Worm (Caenorhabditis elegans) whole organism, L2 larva: ENCODE measurements around the gene ddn-2.

Experiments
- C34F6.9 ChIP-seq: fragments of 150-350 bp; optimal IDR thresholded peaks from 2 replicates; lab custom pipeline; 2014; ENCODE audit warnings: missing biosample characterization, missing genetic modification characterization
- F13H6.1 ChIP-seq: sonication (generic microtip); optimal IDR thresholded peaks from 2 replicates; lab custom pipeline; 2016; ENCODE audit warnings: missing genetic modification characterization, missing compliant biosample characterization
- Y55F3AM.14 ChIP-seq: fragments of 200-800 bp; sonication (Bioruptor generic); optimal IDR thresholded peaks from 2 replicates; lab custom pipeline; 2018; ENCODE audit warnings: mild to moderate bottlenecking, missing genetic modification characterization, missing compliant biosample characterization
- aly-2 ChIP-seq: fragments of 150-350 bp; optimal IDR thresholded peaks from 2 replicates; lab custom pipeline; 2014; ENCODE audit warnings: missing biosample characterization, missing genetic modification characterization
- ceh-16 ChIP-seq: fragments of 150-350 bp; optimal IDR thresholded peaks from 2 replicates; lab custom pipeline; 2014; ENCODE audit warnings: missing biosample characterization, missing genetic modification characterization
- dmd-4 ChIP-seq: sonication (generic microtip); optimal IDR thresholded peaks from 2 replicates; lab custom pipeline; 2017; ENCODE audit warnings: missing biosample characterization, missing genetic modification characterization
- egl-27 ChIP-seq: sonication (generic microtip); optimal IDR thresholded peaks from 3 replicates; lab custom pipeline; 2017; ENCODE audit warnings: missing biosample characterization, missing genetic modification reagents, missing genetic modification characterization
- elt-1 ChIP-seq: fragments of 150-350 bp; optimal IDR thresholded peaks from 2 replicates; lab custom pipeline; 2014; ENCODE audit warnings: missing biosample characterization, missing genetic modification characterization
- fos-1 ChIP-seq: fragments of 150-350 bp; optimal IDR thresholded peaks from 2 replicates; lab custom pipeline; 2014; ENCODE audit warnings: missing biosample characterization, missing genetic modification characterization
- gmeb-1 ChIP-seq: fragments of 150-350 bp; optimal IDR thresholded peaks from 2 replicates; lab custom pipeline; 2014; ENCODE audit warnings: missing biosample characterization, missing genetic modification characterization
- lin-11 ChIP-seq: fragments of 150-350 bp; sonication (generic microtip); optimal IDR thresholded peaks from 2 replicates; lab custom pipeline; 2014; ENCODE audit warnings: missing biosample characterization, missing genetic modification characterization, inconsistent platforms, mixed read lengths
- lin-13 ChIP-seq: fragments of 150-350 bp; optimal IDR thresholded peaks from 2 replicates; lab custom pipeline; 2014; ENCODE audit warnings: missing biosample characterization, missing genetic modification reagents, missing genetic modification characterization
- lsy-2 ChIP-seq, 2 experiments: fragments of 150-350 bp in 1 of 2; sonication (generic microtip) in 1 of 2; optimal IDR thresholded peaks; 2 replicates each; lab custom pipeline; 2014 to 2017; ENCODE audit warnings: missing biosample characterization in 2 of 2, missing genetic modification characterization in 2 of 2
- mbf-1 ChIP-seq: sonication (generic microtip); optimal IDR thresholded peaks from 2 replicates; lab custom pipeline; 2017; ENCODE audit warnings: missing biosample characterization, missing genetic modification characterization
- nhr-10 ChIP-seq: sonication (generic microtip); optimal IDR thresholded peaks from 2 replicates; lab custom pipeline; 2017; ENCODE audit warnings: missing biosample characterization, missing genetic modification characterization
- nhr-11 ChIP-seq: fragments of 150-350 bp; optimal IDR thresholded peaks from 2 replicates; lab custom pipeline; 2014; ENCODE audit warnings: missing biosample characterization, missing genetic modification characterization
- nhr-21 ChIP-seq: fragments of 150-350 bp; optimal IDR thresholded peaks from 2 replicates; lab custom pipeline; 2014; ENCODE audit warnings: missing biosample characterization, missing genetic modification characterization
- nhr-23 ChIP-seq: fragments of 150-350 bp; optimal IDR thresholded peaks from 2 replicates; lab custom pipeline; 2014; ENCODE audit warnings: missing biosample characterization, missing genetic modification reagents, missing genetic modification characterization
- nhr-237 ChIP-seq: fragments of 150-350 bp; optimal IDR thresholded peaks from 2 replicates; lab custom pipeline; 2014; ENCODE audit warnings: missing biosample characterization, missing genetic modification characterization
- nhr-25 ChIP-seq: fragments of 150-350 bp; sonication (generic microtip); optimal IDR thresholded peaks from 3 replicates; lab custom pipeline; 2014; ENCODE audit warnings: missing biosample characterization, missing genetic modification characterization
- nhr-6 ChIP-seq: fragments of 150-350 bp; optimal IDR thresholded peaks from 2 replicates; lab custom pipeline; 2014; ENCODE audit warnings: missing biosample characterization, missing genetic modification characterization
- sma-3 ChIP-seq: sonication (generic microtip); optimal IDR thresholded peaks from 2 replicates; lab custom pipeline; 2016; ENCODE audit warnings: missing genetic modification reagents, missing genetic modification characterization, missing compliant biosample characterization
- sma-9 ChIP-seq, 2 experiments: fragments of 150-350 bp in 1 of 2; sonication (generic microtip) in 1 of 2; optimal IDR thresholded peaks; 2 replicates each; lab custom pipeline; 2014 to 2016; ENCODE audit warnings: missing genetic modification characterization in 2 of 2, mild to moderate bottlenecking in 1 of 2, missing biosample characterization in 1 of 2, missing compliant biosample characterization in 1 of 2, missing genetic modification reagents in 1 of 2, moderate library complexity in 1 of 2
- unc-55 ChIP-seq: fragments of 150-350 bp; sonication (generic microtip); optimal IDR thresholded peaks from 3 replicates; lab custom pipeline; 2014; ENCODE audit warnings: missing biosample characterization, missing genetic modification reagents, missing genetic modification characterization
- zag-1 ChIP-seq: fragments of 150-350 bp; optimal IDR thresholded peaks from 2 replicates; lab custom pipeline; 2014; ENCODE audit warnings: missing biosample characterization, missing genetic modification characterization
- ztf-1 ChIP-seq: fragments of 200-800 bp; sonication (Bioruptor generic); conservative IDR thresholded peaks from 2 replicates; pipeline ENCODE4 v1.3.6; 2022; ENCODE audit warnings: missing genetic modification characterization, missing compliant biosample characterization
- ztf-11 ChIP-seq: sonication (generic microtip); optimal IDR thresholded peaks from 2 replicates; lab custom pipeline; 2017; ENCODE audit warnings: missing biosample characterization, missing genetic modification characterization
- ztf-4 ChIP-seq: fragments of 150-350 bp; optimal IDR thresholded peaks from 2 replicates; lab custom pipeline; 2014; ENCODE audit warnings: missing biosample characterization, missing genetic modification characterization

Gene ddn-2

DNA sequence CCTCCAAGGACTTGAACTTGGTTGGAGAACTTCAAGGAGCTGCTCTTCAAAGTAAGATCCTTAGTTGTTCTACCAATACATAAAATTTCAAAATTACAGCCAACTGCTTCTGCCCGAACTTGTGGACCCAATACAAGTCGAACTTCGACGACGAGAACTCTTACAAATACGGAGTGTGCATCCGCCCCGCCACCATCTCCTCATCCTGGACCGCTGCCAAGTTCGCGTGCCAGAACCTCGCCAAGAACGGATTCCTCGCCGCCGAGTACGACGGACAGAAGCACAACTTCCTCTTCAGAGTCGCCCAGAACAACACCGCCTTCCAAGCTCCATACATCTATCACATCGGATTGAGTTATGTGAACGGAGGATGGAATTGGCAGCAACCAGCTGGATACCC is 12.2 kb upstream of the ddn-2 start:
- no peak for TF ChIP-seq zag-1 (tag; lab: Kevin White, UChicago)
- TF ChIP-seq lin-11 (tag; lab: Kevin White, UChicago), result no peak
- TF ChIP-seq ceh-16 (tag; lab: Kevin White, UChicago), result no peak
- TF ChIP-seq nhr-6 (tag; lab: Kevin White, UChicago), result no peak

DNA sequence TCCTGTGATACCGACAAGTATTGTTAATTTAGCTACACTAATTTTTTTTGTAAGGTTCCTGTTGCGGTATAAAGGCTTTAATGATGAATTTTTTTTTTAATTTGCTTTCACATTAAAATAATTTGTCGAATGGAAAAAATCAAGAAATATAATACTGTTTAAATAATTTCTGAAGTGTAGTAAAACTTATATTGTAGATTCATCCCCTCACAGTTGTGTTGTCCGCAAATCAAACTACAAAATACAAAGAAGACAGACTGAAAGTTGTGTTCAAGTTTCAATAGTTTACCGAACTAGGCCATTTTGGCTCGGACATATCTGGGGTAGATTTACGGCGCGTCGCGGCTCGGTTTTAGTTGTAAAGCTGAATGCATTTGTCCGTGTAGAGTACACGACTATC is 11.5 kb upstream of the ddn-2 start:
- no peak for TF ChIP-seq lin-11 (tag; lab: Kevin White, UChicago)
- TF ChIP-seq sma-3 (GFP tag; lab: Kevin White, UChicago), result no peak
- TF ChIP-seq gmeb-1 (tag; lab: Kevin White, UChicago), result no peak
- TF ChIP-seq mbf-1 (tag; lab: Kevin White, UChicago), result no peak

DNA sequence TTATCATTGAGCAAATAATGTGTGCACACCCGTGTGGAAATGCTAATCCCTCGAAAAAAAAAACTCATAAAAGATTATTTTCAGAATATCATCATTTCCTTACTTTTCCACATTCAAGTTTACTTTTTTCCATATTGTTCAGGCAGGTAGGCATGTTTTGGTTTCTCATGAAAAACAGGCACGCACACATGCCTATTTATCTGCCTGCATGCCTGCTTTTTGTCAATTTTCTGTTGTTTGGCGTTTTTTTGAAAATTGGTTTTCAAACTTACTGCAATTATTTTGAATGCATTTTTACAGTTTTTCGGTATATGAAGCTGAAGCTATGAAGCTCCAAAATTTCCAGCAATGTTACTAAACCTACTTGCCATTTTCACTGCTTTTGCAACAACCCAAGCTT is 10.9 kb upstream of the ddn-2 start, which contains the start of gene clec-64:
Gene clec-64, plus strand, starts transcription at position 301 of the 400 bp plus-strand sequence.
- TF ChIP-seq nhr-237 (tag; lab: Kevin White, UChicago), result no peak
- TF ChIP-seq fos-1 (tag; lab: Kevin White, UChicago), result peak; percentile 32

DNA sequence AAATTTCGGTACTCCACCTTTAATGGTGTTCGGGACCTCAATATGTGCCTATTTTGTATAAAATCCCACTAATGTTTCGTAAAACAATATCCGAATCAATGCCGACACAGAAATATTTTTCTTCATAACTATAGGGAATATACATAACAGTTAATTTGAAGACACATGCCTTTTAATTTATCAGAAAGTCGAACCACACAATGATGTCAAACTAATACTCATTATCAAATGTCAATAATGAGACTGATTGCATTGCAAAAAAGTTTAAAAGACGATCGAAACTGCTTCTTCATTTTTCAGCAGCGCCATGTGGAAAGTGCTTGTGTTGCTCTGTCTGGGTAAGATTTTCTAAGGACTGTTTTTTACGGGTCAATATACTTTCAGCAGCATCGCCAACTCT is 7.9 kb upstream of the ddn-2 start, which contains the start of gene clec-65:
Gene clec-65, plus strand, starts transcription at position 301 of the 400 bp plus-strand sequence.
- TF ChIP-seq nhr-10 (tag; lab: Kevin White, UChicago), result no peak
- peak; percentile 70 for TF ChIP-seq fos-1 (tag; lab: Kevin White, UChicago)
- no peak for TF ChIP-seq lin-13
- TF ChIP-seq, all 48 proteins: peak for 1

DNA sequence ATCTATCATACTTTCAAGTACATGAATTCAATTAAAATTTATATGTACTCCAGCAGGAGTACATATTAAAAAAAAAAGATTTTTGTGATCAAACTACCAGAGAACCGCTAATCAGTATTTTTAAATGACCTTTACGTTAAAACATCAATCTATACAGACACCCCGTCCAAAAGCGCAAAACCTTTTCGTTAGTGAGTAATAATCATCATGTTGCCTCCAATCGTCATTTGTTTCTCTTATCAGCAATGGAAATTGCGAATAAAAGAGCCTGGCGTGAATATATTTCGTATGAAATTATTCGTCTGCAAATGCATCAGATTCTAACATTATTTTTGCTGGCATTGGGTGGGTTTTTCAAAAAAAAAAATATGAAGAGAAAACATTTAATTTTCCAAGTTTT is 4.7 kb upstream of the ddn-2 start, which contains the start of gene clec-66:
Gene clec-66, plus strand, starts transcription at position 225 of the 400 bp plus-strand sequence.
- TF ChIP-seq Y55F3AM.14 (no peak), fos-1 (tag; lab: Kevin White, UChicago) (peak; percentile 91), ztf-1 (GFP tag; lab: Robert Waterston, UW) (no peak), ztf-11 (tag; lab: Kevin White, UChicago) (no peak), mbf-1 (tag; lab: Kevin White, UChicago) (no peak)
- TF ChIP-seq, all 48 proteins: peak for 1

DNA sequence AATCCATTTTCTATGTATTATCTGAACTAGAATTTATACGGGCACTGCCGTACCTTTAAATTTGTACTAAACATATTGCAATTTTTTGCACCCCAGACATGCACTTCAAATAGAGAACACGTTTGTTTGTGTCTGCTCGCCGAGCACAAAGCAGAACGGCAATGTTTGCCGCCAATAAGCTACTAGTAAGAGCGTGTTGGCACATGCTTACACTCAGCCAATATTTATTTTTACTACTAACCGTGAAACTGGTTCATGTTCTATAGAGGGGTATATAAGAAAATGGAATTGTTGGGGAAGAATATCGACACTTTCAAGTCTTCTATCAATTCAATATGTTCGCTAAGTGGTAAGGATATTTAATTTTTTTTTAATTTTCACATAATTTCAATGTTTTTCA is 1.8 kb upstream of the ddn-2 start, which contains the start of gene nspb-11:
Gene nspb-11, plus strand, starts transcription at position 301 of the 400 bp plus-strand sequence.
- TF ChIP-seq zag-1 (tag; lab: Kevin White, UChicago) (no peak), ztf-4 (no peak), nhr-11 (tag; lab: Kevin White, UChicago) (no peak), nhr-10 (tag; lab: Kevin White, UChicago) (no peak), elt-1 (no peak)

DNA sequence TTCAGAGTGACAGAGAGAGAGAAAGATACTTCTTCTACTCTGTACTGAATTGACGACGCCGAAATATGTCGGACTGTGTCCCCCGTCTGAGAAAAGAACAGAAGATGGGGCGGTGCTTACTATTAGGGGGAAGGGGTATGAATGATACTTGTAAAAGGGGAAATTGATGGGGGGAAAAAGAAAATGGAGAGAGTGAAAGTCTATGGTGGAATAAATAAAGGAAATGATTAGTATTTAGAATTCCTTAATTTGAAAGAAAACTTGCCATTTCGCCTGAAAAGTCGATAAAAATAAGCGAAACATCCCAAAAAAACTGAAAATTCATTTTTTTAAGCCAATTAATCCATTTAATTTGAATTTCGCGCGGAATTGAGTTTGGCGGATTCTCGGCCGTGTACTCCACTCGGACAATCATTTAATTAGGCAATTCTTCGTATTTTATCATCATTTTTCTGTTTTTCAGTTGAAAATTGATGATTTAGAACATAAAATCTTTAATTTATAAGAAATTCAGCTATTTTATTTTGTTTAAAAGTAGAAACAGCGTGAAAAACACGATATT is 5.7 kb downstream of the ddn-2 start, which contains the start of gene F35C5.12:
Gene F35C5.12, minus strand, starts transcription at position 51 of the 562 bp plus-strand sequence.
- peak; percentile 36 for TF ChIP-seq nhr-25 (tag; lab: Kevin White, UChicago)
- TF ChIP-seq ceh-16 (tag; lab: Kevin White, UChicago), result peak; percentile 2
- no peak for TF ChIP-seq dmd-4 (tag; lab: Kevin White, UChicago)
- TF ChIP-seq elt-1, result no peak
- no peak for TF ChIP-seq ztf-11 (tag; lab: Kevin White, UChicago)
- peak; percentile 6 for TF ChIP-seq F13H6.1 (tag; lab: Kevin White, UChicago)
- TF ChIP-seq nhr-23, result no peak
- TF ChIP-seq zag-1 (tag; lab: Kevin White, UChicago), result no peak
- TF ChIP-seq lsy-2 (tag; optimal IDR thresholded peaks at IDR 0.05; lab: Kevin White, UChicago), result peak; percentile 8 to 74
- TF ChIP-seq unc-55 (GFP tag; lab: Kevin White, UChicago), result peak; percentile 55
- TF ChIP-seq egl-27 (tag; lab: Kevin White, UChicago), result no peak
- peak; percentile 46 for TF ChIP-seq C34F6.9 (tag; lab: Kevin White, UChicago)
- peak; percentile 47 for TF ChIP-seq sma-9 (GFP tag; optimal IDR thresholded peaks at IDR 0.05; lab: Kevin White, UChicago)
- no peak for TF ChIP-seq sma-9 (tag; optimal IDR thresholded peaks at IDR 0.05; lab: Kevin White, UChicago)
- peak; percentile 30 for TF ChIP-seq fos-1 (tag; lab: Kevin White, UChicago)
- no peak for TF ChIP-seq lin-13
- peak; percentile 91 for TF ChIP-seq gmeb-1 (tag; lab: Kevin White, UChicago)
- TF ChIP-seq sma-3 (GFP tag; lab: Kevin White, UChicago), result peak; percentile 60
- TF ChIP-seq aly-2 (tag; lab: Kevin White, UChicago), result no peak
- peak; percentile 12 for TF ChIP-seq nhr-21 (tag; lab: Kevin White, UChicago)
